Worm (Caenorhabditis elegans): Measurements from ENCODE around the gene pqn-29.
A peak's percentile ranks its signal among the peaks of the same experiment; 100 is the strongest.

Gene pqn-29

DNA sequence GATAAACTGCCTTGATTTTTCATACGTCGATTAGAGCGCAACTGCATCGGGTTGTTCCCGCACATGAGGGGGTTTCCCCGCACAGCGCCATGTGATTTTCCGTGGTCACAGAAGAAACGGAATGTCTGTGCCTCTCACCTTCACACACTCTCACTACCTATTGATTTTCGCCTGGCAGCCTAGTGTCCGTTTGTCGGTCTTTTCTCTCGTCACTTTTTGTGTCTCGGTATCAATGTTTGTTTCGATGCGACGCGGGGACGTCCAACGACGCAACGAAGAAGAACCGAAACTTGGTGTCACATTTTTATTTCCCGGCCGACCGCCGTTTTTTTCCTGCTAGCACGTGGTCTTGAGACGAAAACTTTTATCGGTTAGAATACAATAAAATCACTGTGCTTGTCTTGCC is 3.2 kb upstream of the pqn-29 start (continued):
- no peak for TF ChIP-seq D2030.7 (GFP tag; IDR thresholded peaks at IDR 0.05)
- 0 out of 2 replicates have a peak, but pooled peaks have one; percentile 30 for TF ChIP-seq let-526 (GFP tag; IDR thresholded peaks at IDR 0.05)
- no peak for TF ChIP-seq F57C9.4 (tag; optimal IDR thresholded peaks at IDR 0.05)
- no peak for TF ChIP-seq nhr-120 (GFP tag; IDR thresholded peaks at IDR 0.05)
- TF ChIP-seq lin-26 (GFP tag; IDR thresholded peaks at IDR 0.05) = peak; percentile 48; the same call in 1 of the 2 replicates
- no peak for TF ChIP-seq sdz-38 (tag; optimal IDR thresholded peaks at IDR 0.05)
- TF ChIP-seq egl-18 (GFP tag; IDR thresholded peaks at IDR 0.05) = no peak
- TF ChIP-seq hsf-1 (GFP tag; IDR thresholded peaks at IDR 0.05) = 0 out of 2 replicates have a peak, but pooled peaks have one; percentile 35
- no peak for TF ChIP-seq mel-28 (tag; optimal IDR thresholded peaks at IDR 0.05; ENCODE audit: borderline replicate concordance)
- no peak for TF ChIP-seq attf-6 (GFP tag; IDR thresholded peaks at IDR 0.05)
- TF ChIP-seq zim-3 (tag; optimal IDR thresholded peaks at IDR 0.05) = no peak
- TF ChIP-seq lin-54 (GFP tag; optimal IDR thresholded peaks at IDR 0.05) = peak; percentile 81
- TF ChIP-seq hlh-12 (tag; optimal IDR thresholded peaks at IDR 0.05) = no peak
- TF ChIP-seq ama-1 (optimal IDR thresholded peaks at IDR 0.05) = no peak
- no peak for TF ChIP-seq ama-1 (GFP tag; optimal IDR thresholded peaks at IDR 0.05)
- peak; percentile 90 for TF ChIP-seq ceh-27 (GFP tag; optimal IDR thresholded peaks at IDR 0.05)
- TF ChIP-seq lin-35 (GFP tag; optimal IDR thresholded peaks at IDR 0.05) = peak in 1 of 3 experiments; percentile 66
- TF ChIP-seq dpff-1 (tag; optimal IDR thresholded peaks at IDR 0.05) = no peak
- TF ChIP-seq F10E7.11 (tag; optimal IDR thresholded peaks at IDR 0.05) = no peak
- no peak for TF ChIP-seq ztf-6 (GFP tag; IDR thresholded peaks at IDR 0.05)
- no peak for TF ChIP-seq lag-1 (GFP tag; IDR thresholded peaks at IDR 0.05)
- peak; percentile 10; the same call in 1 of the 2 replicates for TF ChIP-seq egrh-3 (GFP tag; IDR thresholded peaks at IDR 0.05)
- peak; percentile 93 for TF ChIP-seq B0336.3 (GFP tag; IDR thresholded peaks at IDR 0.05)
- TF ChIP-seq hlh-26 (GFP tag; conservative IDR thresholded peaks at IDR 0.05) = no peak
- TF ChIP-seq zfh-2 (GFP tag; conservative IDR thresholded peaks at IDR 0.05) = peak; percentile 95
- peak; percentile 50 for TF ChIP-seq nhr-27 (tag; optimal IDR thresholded peaks at IDR 0.05)
- no peak for TF ChIP-seq him-1 (tag; optimal IDR thresholded peaks at IDR 0.05)
- TF ChIP-seq egl-44 (GFP tag; IDR thresholded peaks at IDR 0.05) = peak; percentile 81
- TF ChIP-seq pha-4 (tag; optimal IDR thresholded peaks at IDR 0.05) = peak; percentile 61
- no peak; the same call in 1 of the 2 replicates for TF ChIP-seq C17E4.6 (GFP tag; IDR thresholded peaks at IDR 0.05)
- TF ChIP-seq ceh-79 (tag; optimal IDR thresholded peaks at IDR 0.05) = no peak
- TF ChIP-seq ztf-28 (GFP tag; IDR thresholded peaks at IDR 0.05) = no peak
- no peak for TF ChIP-seq B0019.2 (GFP tag; conservative IDR thresholded peaks at IDR 0.05)
- TF ChIP-seq cebp-2 (GFP tag; IDR thresholded peaks at IDR 0.05) = no peak
- TF ChIP-seq aptf-2 (GFP tag; conservative IDR thresholded peaks at IDR 0.05) = no peak
- peak; percentile 22 for TF ChIP-seq sptf-2 (GFP tag; optimal IDR thresholded peaks at IDR 0.05)
- TF ChIP-seq Y53G8AR.9 (GFP tag; conservative IDR thresholded peaks at IDR 0.05) = peak; percentile 53; the same call in 1 of the 2 replicates
- TF ChIP-seq lsl-1 (GFP tag; optimal IDR thresholded peaks at IDR 0.05) = no peak
- TF ChIP-seq T07F8.4 (tag; optimal IDR thresholded peaks at IDR 0.05) = no peak
- no peak for TF ChIP-seq F39B2.1 (GFP tag; IDR thresholded peaks at IDR 0.05)
- peak; percentile 32 for TF ChIP-seq gei-17 (GFP tag; optimal IDR thresholded peaks at IDR 0.05)
- TF ChIP-seq F49E8.2 (tag; optimal IDR thresholded peaks at IDR 0.05; ENCODE audit: insufficient read depth) = no peak
- peak; percentile 46 for TF ChIP-seq rcor-1 (GFP tag; IDR thresholded peaks at IDR 0.05)
- peak; percentile 97 for TF ChIP-seq ztf-22 (GFP tag; optimal IDR thresholded peaks at IDR 0.05)

Data from whole organism, young adult.